Worm (Caenorhabditis elegans) whole organism, L1 larva: ENCODE measurements around the gene vav-1.
A peak's percentile ranks its signal among the peaks of the same experiment; 100 is the strongest.

Source experiments
- C34B4.2 ChIP-seq: sonication (generic microtip); optimal IDR thresholded peaks from 2 replicates; lab custom pipeline; 2017; ENCODE audit warnings: mild to moderate bottlenecking, missing genetic modification characterization, missing compliant biosample characterization
- F16B12.6 ChIP-seq: fragments of 150-350 bp; optimal IDR thresholded peaks from 2 replicates; lab custom pipeline; 2014; ENCODE audit warnings: missing biosample characterization, missing genetic modification characterization
- Y116A8C.19 ChIP-seq: sonication (generic microtip); optimal IDR thresholded peaks from 2 replicates; lab custom pipeline; 2016; ENCODE audit warnings: missing compliant biosample characterization, missing genetic modification characterization, borderline replicate concordance
- aha-1 ChIP-seq: fragments of 150-350 bp; optimal IDR thresholded peaks from 2 replicates; lab custom pipeline; 2014; ENCODE audit warnings: missing biosample characterization, missing genetic modification characterization
- alr-1 ChIP-seq: fragments of 200-800 bp; sonication (Bioruptor generic); optimal IDR thresholded peaks from 2 replicates; lab custom pipeline; 2018; ENCODE audit warnings: borderline replicate concordance, mild to moderate bottlenecking, missing genetic modification characterization, missing compliant biosample characterization
- aly-2 ChIP-seq: fragments of 150-350 bp; optimal IDR thresholded peaks from 2 replicates; lab custom pipeline; 2014; ENCODE audit warnings: missing biosample characterization, missing genetic modification characterization
- blmp-1 ChIP-seq: fragments of 150-350 bp; optimal IDR thresholded peaks from 2 replicates; lab custom pipeline; 2014; ENCODE audit warnings: missing biosample characterization, missing genetic modification characterization
- ceh-63 ChIP-seq: fragments of 200-800 bp; sonication (Bioruptor generic); optimal IDR thresholded peaks from 2 replicates; lab custom pipeline; 2018; ENCODE audit warnings: mild to moderate bottlenecking, missing genetic modification characterization, missing compliant biosample characterization
- ceh-8 ChIP-seq: fragments of 200-800 bp; sonication (Bioruptor generic); optimal IDR thresholded peaks from 2 replicates; lab custom pipeline; 2018; ENCODE audit warnings: mild to moderate bottlenecking, missing genetic modification characterization, moderate library complexity, missing compliant biosample characterization
- ceh-88 ChIP-seq: fragments of 200-800 bp; sonication (Bioruptor generic); IDR thresholded peaks from 2 replicates; pipeline ENCODE4 v1.3.6; 2022; ENCODE audit warnings: missing genetic modification characterization, missing compliant biosample characterization
- ceh-90 ChIP-seq: sonication (generic microtip); optimal IDR thresholded peaks from 2 replicates; lab custom pipeline; 2016; ENCODE audit warnings: missing genetic modification characterization, missing compliant biosample characterization
- dpl-1 ChIP-seq, 3 experiments: fragments of 150-350 bp in 2 of 3; sonication (generic microtip) in 1 of 3; optimal IDR thresholded peaks; 2 replicates each; lab custom pipeline; 2014 to 2017; ENCODE audit warnings: missing biosample characterization in 3 of 3, missing genetic modification characterization in 3 of 3, missing genetic modification reagents in 3 of 3
- egl-13 ChIP-seq: sonication (generic microtip); optimal IDR thresholded peaks from 2 replicates; lab custom pipeline; 2016; ENCODE audit warnings: missing genotype, missing genetic modification reagents, missing genetic modification characterization, missing compliant biosample characterization
- egl-27 ChIP-seq, 2 experiments: fragments of 150-350 bp in 1 of 2; sonication (generic microtip); optimal IDR thresholded peaks; 3 replicates each; lab custom pipeline; 2017 to 2018; ENCODE audit warnings: missing biosample characterization in 2 of 2, missing genetic modification characterization in 2 of 2, missing genetic modification reagents in 2 of 2
- ets-5 ChIP-seq: fragments of 200-800 bp; sonication (Bioruptor generic); IDR thresholded peaks from 2 replicates; pipeline ENCODE4 v1.3.6; 2022; ENCODE audit warnings: missing genetic modification characterization, missing compliant biosample characterization
- fkh-8 ChIP-seq: sonication (generic microtip); optimal IDR thresholded peaks from 2 replicates; lab custom pipeline; 2016; ENCODE audit warnings: mild to moderate bottlenecking, missing genetic modification characterization, missing compliant biosample characterization
- hlh-17 ChIP-seq: fragments of 200-800 bp; sonication (Bioruptor generic); optimal IDR thresholded peaks from 2 replicates; lab custom pipeline; 2018; ENCODE audit warnings: missing genetic modification characterization, mild to moderate bottlenecking, missing compliant biosample characterization, moderate library complexity, borderline replicate concordance
- irx-1 ChIP-seq: sonication (generic microtip); optimal IDR thresholded peaks from 2 replicates; lab custom pipeline; 2016; ENCODE audit warnings: missing genetic modification characterization, missing compliant biosample characterization
- isw-1 ChIP-seq: fragments of 200-800 bp; sonication (Bioruptor generic); IDR thresholded peaks from 2 replicates; pipeline ENCODE4 v1.3.6; 2022; ENCODE audit warnings: missing genetic modification characterization, missing compliant biosample characterization
- jun-1 ChIP-seq: fragments of 150-350 bp; optimal IDR thresholded peaks from 2 replicates; lab custom pipeline; 2014; ENCODE audit warnings: missing biosample characterization, missing genetic modification reagents, missing genetic modification characterization
- lin-13 ChIP-seq: fragments of 150-350 bp; optimal IDR thresholded peaks from 2 replicates; lab custom pipeline; 2014; ENCODE audit warnings: missing biosample characterization, missing genetic modification reagents, missing genetic modification characterization
- lin-14 ChIP-seq: fragments of 200-800 bp; sonication (Bioruptor generic); optimal IDR thresholded peaks from 2 replicates; lab custom pipeline; 2018; ENCODE audit warnings: mild to moderate bottlenecking, missing genetic modification characterization, moderate library complexity, missing compliant biosample characterization
- lin-15B ChIP-seq: fragments of 150-350 bp; sonication (generic microtip); optimal IDR thresholded peaks from 3 replicates; lab custom pipeline; 2014; ENCODE audit warnings: missing biosample characterization, missing genetic modification characterization
- lin-35 ChIP-seq, 2 experiments: fragments of 150-350 bp; optimal IDR thresholded peaks; 2 replicates each; lab custom pipeline; 2014; ENCODE audit warnings: missing biosample characterization in 2 of 2, missing genetic modification characterization in 2 of 2, missing genetic modification reagents in 2 of 2
- lin-39 ChIP-seq: fragments of 150-350 bp; optimal IDR thresholded peaks from 2 replicates; lab custom pipeline; 2014; ENCODE audit warnings: missing biosample characterization, missing genetic modification reagents, missing genetic modification characterization
- lsy-2 ChIP-seq, 2 experiments: fragments of 150-350 bp; optimal IDR thresholded peaks; 2 replicates each; lab custom pipeline; 2014; ENCODE audit warnings: missing biosample characterization in 2 of 2, missing genetic modification characterization in 2 of 2
- mdl-1 ChIP-seq, 2 experiments: fragments of 150-350 bp; optimal IDR thresholded peaks; 2 replicates each; lab custom pipeline; 2014 to 2017; ENCODE audit warnings: missing biosample characterization in 2 of 2, missing genetic modification characterization in 2 of 2, inconsistent platforms in 1 of 2
- mef-2 ChIP-seq: fragments of 150-350 bp; optimal IDR thresholded peaks from 2 replicates; lab custom pipeline; 2014; ENCODE audit warnings: missing biosample characterization, missing genetic modification characterization
- mep-1 ChIP-seq: fragments of 150-350 bp; optimal IDR thresholded peaks from 2 replicates; lab custom pipeline; 2014; ENCODE audit warnings: missing biosample characterization, missing genetic modification characterization
- nhr-237 ChIP-seq: fragments of 150-350 bp; optimal IDR thresholded peaks from 2 replicates; lab custom pipeline; 2014; ENCODE audit warnings: missing biosample characterization, missing genetic modification characterization
- nhr-28 ChIP-seq: fragments of 150-350 bp; optimal IDR thresholded peaks from 2 replicates; lab custom pipeline; 2014; ENCODE audit warnings: missing biosample characterization, missing genetic modification characterization
- nhr-47 ChIP-seq: sonication (generic microtip); optimal IDR thresholded peaks from 2 replicates; lab custom pipeline; 2016; ENCODE audit warnings: mild to moderate bottlenecking, missing genetic modification characterization, moderate library complexity, missing compliant biosample characterization
- nhr-71 ChIP-seq: sonication (generic microtip); optimal IDR thresholded peaks from 2 replicates; lab custom pipeline; 2016; ENCODE audit warnings: mild to moderate bottlenecking, missing genetic modification characterization, moderate library complexity, missing compliant biosample characterization
- nhr-76 ChIP-seq: sonication (generic microtip); optimal IDR thresholded peaks from 2 replicates; lab custom pipeline; 2017; ENCODE audit warnings: missing biosample characterization, missing genetic modification characterization
- nhr-84 ChIP-seq: sonication (generic microtip); optimal IDR thresholded peaks from 2 replicates; lab custom pipeline; 2017; ENCODE audit warnings: missing biosample characterization, missing genetic modification characterization
- pax-3 ChIP-seq: fragments of 200-800 bp; sonication (Bioruptor generic); optimal IDR thresholded peaks from 2 replicates; lab custom pipeline; 2018; ENCODE audit warnings: mild to moderate bottlenecking, missing genetic modification characterization, moderate library complexity, missing compliant biosample characterization
- snpc-4 ChIP-seq: fragments of 150-350 bp; optimal IDR thresholded peaks from 2 replicates; lab custom pipeline; 2014; ENCODE audit warnings: missing biosample characterization, missing genetic modification characterization
- sox-4 ChIP-seq: sonication (generic microtip); optimal IDR thresholded peaks from 2 replicates; lab custom pipeline; 2016; ENCODE audit warnings: missing genetic modification characterization, missing compliant biosample characterization
- sup-37 ChIP-seq: fragments of 200-800 bp; sonication (Bioruptor generic); optimal IDR thresholded peaks from 2 replicates; lab custom pipeline; 2018; ENCODE audit warnings: mild to moderate bottlenecking, missing genetic modification characterization, missing compliant biosample characterization
- swsn-7 ChIP-seq: sonication (generic microtip); optimal IDR thresholded peaks from 2 replicates; lab custom pipeline; 2016; ENCODE audit warnings: missing genetic modification characterization, missing compliant biosample characterization
- tlp-1 ChIP-seq: fragments of 150-350 bp; optimal IDR thresholded peaks from 2 replicates; lab custom pipeline; 2014; ENCODE audit warnings: missing biosample characterization, missing genetic modification characterization
- unc-130 ChIP-seq: fragments of 150-350 bp; optimal IDR thresholded peaks from 2 replicates; lab custom pipeline; 2017; ENCODE audit warnings: missing biosample characterization, missing genetic modification characterization, inconsistent platforms
- unc-30 ChIP-seq: sonication (generic microtip); optimal IDR thresholded peaks from 2 replicates; lab custom pipeline; 2017; ENCODE audit warnings: missing biosample characterization, missing genetic modification characterization
- unc-62 ChIP-seq: fragments of 150-350 bp; optimal IDR thresholded peaks from 2 replicates; lab custom pipeline; 2014; ENCODE audit warnings: missing biosample characterization, missing genetic modification reagents, missing genetic modification characterization
- unc-86 ChIP-seq: sonication (generic microtip); optimal IDR thresholded peaks from 2 replicates; lab custom pipeline; 2016; ENCODE audit warnings: missing genetic modification characterization, missing compliant biosample characterization
- unc-98 ChIP-seq: fragments of 200-800 bp; sonication (Bioruptor generic); IDR thresholded peaks from 2 replicates; pipeline ENCODE4 v1.3.6; 2022; ENCODE audit warnings: missing genetic modification characterization, missing compliant biosample characterization
- vab-15 ChIP-seq: sonication (generic microtip); optimal IDR thresholded peaks from 2 replicates; lab custom pipeline; 2017; ENCODE audit warnings: missing genotype, mild to moderate bottlenecking, missing genetic modification characterization, missing compliant biosample characterization
- xbp-1 ChIP-seq: sonication (generic microtip); optimal IDR thresholded peaks from 2 replicates; lab custom pipeline; 2016; ENCODE audit warnings: missing genetic modification characterization, missing compliant biosample characterization
- zag-1 ChIP-seq: fragments of 150-350 bp; optimal IDR thresholded peaks from 2 replicates; lab custom pipeline; 2014; ENCODE audit warnings: missing biosample characterization, missing genetic modification characterization
- zip-4 ChIP-seq: fragments of 200-800 bp; sonication (Bioruptor generic); optimal IDR thresholded peaks from 2 replicates; lab custom pipeline; 2018; ENCODE audit warnings: mild to moderate bottlenecking, missing genetic modification characterization, moderate library complexity, missing compliant biosample characterization
- ztf-4 ChIP-seq: fragments of 150-350 bp; optimal IDR thresholded peaks from 2 replicates; lab custom pipeline; 2014; ENCODE audit warnings: missing biosample characterization, missing genetic modification characterization

Gene vav-1

ce11 chrX:9248083-9248805, 16.3 kb upstream of the vav-1 start (continued):
- TF ChIP-seq isw-1 (no peak), pax-3 (no peak), egl-13 (tag; lab: Kevin White, UChicago) (no peak), dpl-1 (GFP tag; optimal IDR thresholded peaks at IDR 0.05; lab: Kevin White, UChicago) (no peak), lin-15B (tag; lab: Kevin White, UChicago) (no peak), mep-1 (tag; lab: Kevin White, UChicago) (no peak), zag-1 (no peak), lin-14 (no peak), ceh-90 (no peak), unc-30 (tag; lab: Kevin White, UChicago) (no peak), hlh-17 (GFP tag; lab: Kevin White, UChicago) (no peak), C34B4.2 (no peak), nhr-76 (tag; lab: Kevin White, UChicago) (no peak), swsn-7 (tag; lab: Kevin White, UChicago) (no peak), nhr-47 (tag; lab: Kevin White, UChicago) (no peak), unc-62 (GFP tag; lab: Kevin White, UChicago) (no peak), jun-1 (no peak), aly-2 (tag; lab: Kevin White, UChicago) (no peak), snpc-4 (tag; lab: Kevin White, UChicago) (no peak), blmp-1 (peak; percentile 71), ceh-88 (GFP tag; lab: Robert Waterston, UW) (no peak), unc-98 (GFP tag; lab: Robert Waterston, UW) (no peak), ceh-63 (GFP tag; lab: Kevin White, UChicago) (no peak), nhr-71 (tag; lab: Kevin White, UChicago) (peak; percentile 83), ceh-8 (GFP tag; lab: Kevin White, UChicago) (no peak), F16B12.6 (no peak), vab-15 (no peak), alr-1 (tag; lab: Kevin White, UChicago) (no peak), mef-2 (no peak), lsy-2 (tag; optimal IDR thresholded peaks at IDR 0.05; lab: Kevin White, UChicago) (no peak), lin-39 (tag; lab: Kevin White, UChicago) (no peak), egl-27 (tag; optimal IDR thresholded peaks at IDR 0.05; lab: Kevin White, UChicago) (no peak), sup-37 (GFP tag; lab: Kevin White, UChicago) (no peak), sox-4 (tag; lab: Kevin White, UChicago) (no peak), irx-1 (tag; lab: Kevin White, UChicago) (no peak), tlp-1 (no peak), fkh-8 (no peak), zip-4 (GFP tag; lab: Kevin White, UChicago) (no peak), unc-130 (no peak), mdl-1 (tag; optimal IDR thresholded peaks at IDR 0.05; lab: Kevin White, UChicago) (peak in 1 of 2 experiments; percentile 10), ets-5 (GFP tag; lab: Robert Waterston, UW) (no peak), nhr-28 (no peak), nhr-237 (tag; lab: Kevin White, UChicago) (no peak), unc-86 (tag; lab: Kevin White, UChicago) (no peak), Y116A8C.19 (tag; lab: Kevin White, UChicago) (no peak), aha-1 (tag; lab: Kevin White, UChicago) (no peak), lin-13 (no peak), lin-35 (GFP tag; optimal IDR thresholded peaks at IDR 0.05; lab: Kevin White, UChicago) (peak in 1 of 2 experiments; percentile 51), xbp-1 (tag; lab: Kevin White, UChicago) (no peak), nhr-84 (tag; lab: Kevin White, UChicago) (no peak), ztf-4 (tag; lab: Kevin White, UChicago) (no peak)
